Fruit fly (Drosophila melanogaster): ENCODE measurements around the gene PH4alphaEFB.

dm6 chr3R:30443549-30444133 is 22.2 kb upstream of the PH4alphaEFB start, which contains the start of gene CG15537:
- TF ChIP-seq CG14655 (GFP tag; optimal IDR thresholded peaks at IDR 0.05) (no peak), CG13204 (GFP tag; optimal IDR thresholded peaks at IDR 0.05) (no peak), Ets98B (GFP tag; IDR thresholded peaks at IDR 0.05) (no peak), CG34367 (tag; optimal IDR thresholded peaks at IDR 0.05) (no peak), gl (tag; optimal IDR thresholded peaks at IDR 0.05) (no peak), D1 (tag; optimal IDR thresholded peaks at IDR 0.05) (no peak), Snoo (tag; optimal IDR thresholded peaks at IDR 0.05) (no peak), CG8159 (tag; optimal IDR thresholded peaks at IDR 0.05) (no peak), Pif1B (GFP tag; optimal IDR thresholded peaks at IDR 0.05) (no peak)
